Worm (Caenorhabditis elegans) whole organism, late embryonic: ENCODE measurements around the gene F16G10.1.

ENCODE experiments used
- C08G9.2 ChIP-seq: sonication (generic microtip); optimal IDR thresholded peaks from 2 replicates; lab custom pipeline; 2016; ENCODE audit warnings: mild to moderate bottlenecking, missing genetic modification characterization, moderate library complexity, missing compliant biosample characterization
- C38D4.7 ChIP-seq: fragments of 200-800 bp; sonication (Bioruptor generic); optimal IDR thresholded peaks from 2 replicates; lab custom pipeline; 2018; ENCODE audit warnings: mild to moderate bottlenecking, missing genetic modification characterization, moderate library complexity, missing compliant biosample characterization
- F13H6.1 ChIP-seq: sonication (generic microtip); optimal IDR thresholded peaks from 2 replicates; lab custom pipeline; 2016; ENCODE audit warnings: missing genetic modification characterization, missing compliant biosample characterization
- K02D7.2 ChIP-seq: sonication (generic microtip); optimal IDR thresholded peaks from 2 replicates; lab custom pipeline; 2017; ENCODE audit warnings: mild to moderate bottlenecking, missing genetic modification characterization, missing compliant biosample characterization
- T23F11.4 ChIP-seq: fragments of 200-800 bp; sonication (Bioruptor generic); optimal IDR thresholded peaks from 2 replicates; lab custom pipeline; 2018; ENCODE audit warnings: mild to moderate bottlenecking, missing genetic modification characterization, missing compliant biosample characterization
- ceh-19 ChIP-seq: fragments of 200-800 bp; sonication (Bioruptor generic); optimal IDR thresholded peaks from 2 replicates; lab custom pipeline; 2018; ENCODE audit warnings: mild to moderate bottlenecking, missing genetic modification characterization, missing compliant biosample characterization
- ceh-2 ChIP-seq: sonication (generic microtip); optimal IDR thresholded peaks from 2 replicates; lab custom pipeline; 2016; ENCODE audit warnings: missing genotype, missing genetic modification characterization, missing compliant biosample characterization
- ceh-24 ChIP-seq: sonication (generic microtip); optimal IDR thresholded peaks from 2 replicates; lab custom pipeline; 2016; ENCODE audit warnings: mild to moderate bottlenecking, missing genetic modification characterization, missing compliant biosample characterization
- ceh-6 ChIP-seq: fragments of 200-800 bp; sonication (Bioruptor generic); optimal IDR thresholded peaks from 2 replicates; lab custom pipeline; 2018; ENCODE audit warnings: mild to moderate bottlenecking, missing genetic modification characterization, missing compliant biosample characterization
- ceh-9 ChIP-seq: sonication (generic microtip); optimal IDR thresholded peaks from 2 replicates; lab custom pipeline; 2016; ENCODE audit warnings: mild to moderate bottlenecking, missing genetic modification characterization, inconsistent platforms, missing compliant biosample characterization
- che-1 ChIP-seq: sonication (generic microtip); optimal IDR thresholded peaks from 2 replicates; lab custom pipeline; 2016; ENCODE audit warnings: mild to moderate bottlenecking, missing genetic modification characterization, missing compliant biosample characterization
- elt-2 ChIP-seq: sonication (generic microtip); optimal IDR thresholded peaks from 2 replicates; lab custom pipeline; 2016; ENCODE audit warnings: missing genetic modification reagents, missing genetic modification characterization, missing compliant biosample characterization
- elt-4 ChIP-seq: sonication (generic microtip); optimal IDR thresholded peaks from 2 replicates; lab custom pipeline; 2016; ENCODE audit warnings: missing genetic modification characterization, missing compliant biosample characterization
- ets-4 ChIP-seq: sonication (generic microtip); optimal IDR thresholded peaks from 2 replicates; lab custom pipeline; 2016; ENCODE audit warnings: missing genetic modification characterization, missing compliant biosample characterization
- eyg-1 ChIP-seq: sonication (generic microtip); optimal IDR thresholded peaks from 2 replicates; lab custom pipeline; 2016; ENCODE audit warnings: missing genotype, missing genetic modification characterization, missing compliant biosample characterization
- fax-1 ChIP-seq: sonication (generic microtip); optimal IDR thresholded peaks from 2 replicates; lab custom pipeline; 2016; ENCODE audit warnings: missing genotype, missing genetic modification characterization, missing compliant biosample characterization
- fkh-10 ChIP-seq: fragments of 150-350 bp; optimal IDR thresholded peaks from 2 replicates; lab custom pipeline; 2014; ENCODE audit warnings: missing biosample characterization, missing genetic modification reagents, missing genetic modification characterization
- hlh-15 ChIP-seq: sonication (generic microtip); optimal IDR thresholded peaks from 2 replicates; lab custom pipeline; 2016; ENCODE audit warnings: missing genetic modification characterization, missing compliant biosample characterization
- hlh-6 ChIP-seq: sonication (generic microtip); optimal IDR thresholded peaks from 2 replicates; lab custom pipeline; 2016; ENCODE audit warnings: missing genotype, missing genetic modification characterization, missing compliant biosample characterization
- lim-6 ChIP-seq: sonication (generic microtip); optimal IDR thresholded peaks from 2 replicates; lab custom pipeline; 2016; ENCODE audit warnings: missing genetic modification characterization, missing compliant biosample characterization
- madf-2 ChIP-seq: sonication (generic microtip); optimal IDR thresholded peaks from 2 replicates; lab custom pipeline; 2017; ENCODE audit warnings: missing genetic modification characterization, missing compliant biosample characterization
- nfya-1 ChIP-seq: sonication (generic microtip); optimal IDR thresholded peaks from 2 replicates; lab custom pipeline; 2017; ENCODE audit warnings: missing genetic modification characterization, mild to moderate bottlenecking, missing compliant biosample characterization, antibody characterized with exemption, moderate library complexity
- nhr-11 ChIP-seq: fragments of 150-350 bp; optimal IDR thresholded peaks from 2 replicates; lab custom pipeline; 2014; ENCODE audit warnings: missing biosample characterization, missing genetic modification characterization
- npax-4 ChIP-seq: sonication (generic microtip); optimal IDR thresholded peaks from 2 replicates; lab custom pipeline; 2016; ENCODE audit warnings: missing genetic modification characterization, missing compliant biosample characterization
- odd-2 ChIP-seq: sonication (generic microtip); optimal IDR thresholded peaks from 2 replicates; lab custom pipeline; 2017; ENCODE audit warnings: antibody characterized with exemption, mild to moderate bottlenecking, missing genetic modification characterization, missing compliant biosample characterization
- pag-3 ChIP-seq: sonication (generic microtip); optimal IDR thresholded peaks from 2 replicates; lab custom pipeline; 2016; ENCODE audit warnings: missing compliant biosample characterization, missing genetic modification characterization, borderline replicate concordance
- pat-9 ChIP-seq: fragments of 200-800 bp; sonication (Bioruptor generic); optimal IDR thresholded peaks from 2 replicates; lab custom pipeline; 2018; ENCODE audit warnings: mild to moderate bottlenecking, missing genetic modification characterization, moderate library complexity, missing compliant biosample characterization
- pax-1 ChIP-seq: fragments of 150-350 bp; optimal IDR thresholded peaks from 2 replicates; lab custom pipeline; 2014; ENCODE audit warnings: missing biosample characterization, missing genetic modification characterization
- pha-4 ChIP-seq: fragments of 150-350 bp; optimal IDR thresholded peaks from 2 replicates; lab custom pipeline; 2018; ENCODE audit warnings: missing biosample characterization, missing genetic modification reagents, missing genetic modification characterization
- pqm-1 ChIP-seq: sonication (generic microtip); optimal IDR thresholded peaks from 2 replicates; lab custom pipeline; 2016; ENCODE audit warnings: missing genetic modification characterization, missing compliant biosample characterization
- ref-2 ChIP-seq: sonication (generic microtip); optimal IDR thresholded peaks from 2 replicates; lab custom pipeline; 2016; ENCODE audit warnings: missing genetic modification characterization, missing compliant biosample characterization
- rnt-1 ChIP-seq: sonication (generic microtip); optimal IDR thresholded peaks from 2 replicates; lab custom pipeline; 2016; ENCODE audit warnings: missing genetic modification characterization, missing compliant biosample characterization
- sox-2 ChIP-seq: fragments of 200-800 bp; sonication (Bioruptor generic); IDR thresholded peaks from 2 replicates; pipeline ENCODE4 v1.3.6; 2022; ENCODE audit warnings: missing genetic modification reagents, missing genetic modification characterization, missing compliant biosample characterization
- syd-9 ChIP-seq: sonication (generic microtip); optimal IDR thresholded peaks from 2 replicates; lab custom pipeline; 2016; ENCODE audit warnings: mild to moderate bottlenecking, missing genetic modification characterization, moderate library complexity, missing compliant biosample characterization
- tbx-2 ChIP-seq: sonication (generic microtip); optimal IDR thresholded peaks from 2 replicates; lab custom pipeline; 2016; ENCODE audit warnings: missing genetic modification characterization, missing compliant biosample characterization
- ttx-3 ChIP-seq: sonication (generic microtip); optimal IDR thresholded peaks from 2 replicates; lab custom pipeline; 2016; ENCODE audit warnings: missing genetic modification reagents, missing genetic modification characterization, missing compliant biosample characterization
- unc-55 ChIP-seq: sonication (generic microtip); optimal IDR thresholded peaks from 2 replicates; lab custom pipeline; 2017; ENCODE audit warnings: missing biosample characterization, missing genetic modification reagents, missing genetic modification characterization
- zip-5 ChIP-seq: sonication (generic microtip); optimal IDR thresholded peaks from 2 replicates; lab custom pipeline; 2016; ENCODE audit warnings: missing genetic modification characterization, missing compliant biosample characterization
- ztf-16 ChIP-seq: sonication (generic microtip); optimal IDR thresholded peaks from 2 replicates; lab custom pipeline; 2017; ENCODE audit warnings: missing genetic modification characterization, missing compliant biosample characterization

Gene F16G10.1

ce11 chrII:2390884-2391283 lies 13.2 kb upstream of the F16G10.1 start, which contains the start of gene F16G10.10:
Gene F16G10.10, minus strand, starts transcription at chrII:2390984.
- TF ChIP-seq ceh-24 (tag; lab: Kevin White, UChicago), result no peak
- no peak for TF ChIP-seq fkh-10 (GFP tag; lab: Kevin White, UChicago)
- no peak for TF ChIP-seq syd-9 (tag; lab: Kevin White, UChicago)
- TF ChIP-seq madf-2, result no peak
- no peak for TF ChIP-seq unc-55
- no peak for TF ChIP-seq ttx-3 (tag; lab: Kevin White, UChicago)
- TF ChIP-seq fax-1 (tag; lab: Kevin White, UChicago), result no peak
- TF ChIP-seq zip-5, result no peak
- TF ChIP-seq pat-9 (tag; lab: Kevin White, UChicago), result no peak
- TF ChIP-seq F13H6.1 (tag; lab: Kevin White, UChicago), result no peak
- no peak for TF ChIP-seq hlh-6 (tag; lab: Kevin White, UChicago)
- TF ChIP-seq ztf-16, result no peak
- no peak for TF ChIP-seq ceh-19 (GFP tag; lab: Kevin White, UChicago)
- TF ChIP-seq hlh-15 (tag; lab: Kevin White, UChicago), result no peak

ce11 chrII:2393821-2394220 lies 10.3 kb upstream of the F16G10.1 start, which contains the start of gene F16G10.11:
Gene F16G10.11, minus strand, starts transcription at chrII:2393921.
- TF ChIP-seq pax-1 (tag; lab: Kevin White, UChicago) (no peak), rnt-1 (no peak), K02D7.2 (tag; lab: Kevin White, UChicago) (no peak), ttx-3 (tag; lab: Kevin White, UChicago) (no peak), nfya-1 (tag; lab: Kevin White, UChicago) (no peak), unc-55 (no peak), npax-4 (no peak), elt-4 (tag; lab: Kevin White, UChicago) (no peak), ceh-9 (tag; lab: Kevin White, UChicago) (no peak), odd-2 (no peak), lim-6 (tag; lab: Kevin White, UChicago) (no peak), T23F11.4 (no peak), sox-2 (no peak), C38D4.7 (GFP tag; lab: Kevin White, UChicago) (no peak), zip-5 (no peak), ref-2 (tag; lab: Kevin White, UChicago) (no peak), C08G9.2 (tag; lab: Kevin White, UChicago) (no peak)

- TF ChIP-seq ceh-2 (tag; lab: Kevin White, UChicago), result no peak
- TF ChIP-seq ets-4 (tag; lab: Kevin White, UChicago), result no peak
- no peak for TF ChIP-seq pqm-1 (tag; lab: Kevin White, UChicago)
- no peak for TF ChIP-seq T23F11.4
- no peak for TF ChIP-seq ceh-9 (tag; lab: Kevin White, UChicago)
- TF ChIP-seq hlh-15 (tag; lab: Kevin White, UChicago), result no peak
- no peak for TF ChIP-seq nhr-11 (tag; lab: Kevin White, UChicago)
- no peak for TF ChIP-seq hlh-6 (tag; lab: Kevin White, UChicago)
- TF ChIP-seq ref-2 (tag; lab: Kevin White, UChicago), result no peak
- no peak for TF ChIP-seq tbx-2 (tag; lab: Kevin White, UChicago)
- TF ChIP-seq pha-4 (tag; lab: Kevin White, UChicago), result no peak
- no peak for TF ChIP-seq elt-2 (tag; lab: Kevin White, UChicago)
- no peak for TF ChIP-seq ceh-6
- no peak for TF ChIP-seq pag-3
- no peak for TF ChIP-seq che-1 (tag; lab: Kevin White, UChicago)
- TF ChIP-seq eyg-1, result no peak
- no peak for TF ChIP-seq nfya-1 (tag; lab: Kevin White, UChicago)
Measured at ce11 chrII:2395864-2396263, 8.2 kb upstream of the F16G10.1 start, which contains the start of gene F16G10.13. Gene F16G10.13, minus strand, starts transcription at chrII:2395964.
